Fruit fly (Drosophila melanogaster) whole organism, embryonic: ENCODE measurements around the gene CG33158.

Source experiments
- CG13287 ChIP-seq: fragments of 200-800 bp; sonication (Bioruptor generic); IDR thresholded peaks from 2 replicates; pipeline ENCODE4 v1.3.6; 2022; ENCODE audit warnings: missing biosample characterization, missing genetic modification characterization; ENCODE audit not compliant: partially characterized antibody
- CG3995 ChIP-seq: fragments of 200-800 bp; sonication (Bioruptor generic); optimal IDR thresholded peaks from 3 replicates; lab custom pipeline; 2016; ENCODE audit warnings: missing biosample characterization, missing genetic modification characterization
- Myb ChIP-seq: fragments of 200-800 bp; sonication (Bioruptor generic); optimal IDR thresholded peaks from 2 replicates; lab custom pipeline; 2016; ENCODE audit warnings: missing biosample characterization, missing genetic modification characterization
- Usf ChIP-seq: fragments of 200-800 bp; sonication (Bioruptor generic); optimal IDR thresholded peaks from 2 replicates; lab custom pipeline; 2017; ENCODE audit warnings: missing genotype, missing biosample characterization, missing genetic modification characterization
- chn ChIP-seq: fragments of 200-800 bp; sonication (Bioruptor generic); optimal IDR thresholded peaks from 2 replicates; lab custom pipeline; 2016; ENCODE audit warnings: missing biosample characterization, missing genetic modification characterization
- crc ChIP-seq: fragments of 200-800 bp; sonication (Bioruptor generic); optimal IDR thresholded peaks from 2 replicates; lab custom pipeline; 2016; ENCODE audit warnings: missing biosample characterization, missing genetic modification characterization
- seq ChIP-seq: fragments of 200-800 bp; sonication (Bioruptor generic); IDR thresholded peaks from 2 replicates; pipeline ENCODE4 v1.3.6; 2022; ENCODE audit warnings: missing biosample characterization, missing genetic modification characterization

- TF ChIP-seq CG13287 (GFP tag; lab: Robert Waterston, UW) (no peak), crc (GFP tag; lab: Kevin White, UChicago) (no peak), Myb (GFP tag; lab: Kevin White, UChicago) (no peak), seq (GFP tag; lab: Robert Waterston, UW) (no peak), CG3995 (GFP tag; lab: Kevin White, UChicago) (no peak), chn (GFP tag; lab: Kevin White, UChicago) (no peak), Usf (GFP tag; lab: Kevin White, UChicago) (no peak)
These were observed 76.8 kb downstream of the CG33158 start, which contains the start of gene CG42514 for dm6 chr3L:16495989-16496797.
